Fruit fly (Drosophila melanogaster) whole organism, embryonic: ENCODE measurements around the gene Dup99B.

ENCODE experiments used
- CG12391 ChIP-seq: fragments of 200-800 bp; sonication (Bioruptor generic); optimal IDR thresholded peaks from 3 replicates; lab custom pipeline; 2018; ENCODE audit warnings: missing biosample characterization, mild to moderate bottlenecking, missing genetic modification characterization, moderate library complexity
- CG14667 ChIP-seq: fragments of 200-800 bp; sonication (Bioruptor generic); IDR thresholded peaks from 2 replicates; pipeline ENCODE4 v1.3.6; 2022; ENCODE audit warnings: missing biosample characterization, missing genetic modification characterization
- cas ChIP-seq: fragments of 200-800 bp; sonication (Bioruptor generic); IDR thresholded peaks from 2 replicates; pipeline ENCODE4 v1.3.6; 2022; ENCODE audit warnings: missing biosample characterization, missing genetic modification characterization
- ewg ChIP-seq: fragments of 200-800 bp; sonication (Bioruptor generic); optimal IDR thresholded peaks from 3 replicates; lab custom pipeline; 2017; ENCODE audit warnings: mild to moderate bottlenecking, missing biosample characterization, missing genetic modification reagents, missing genetic modification characterization
- fru ChIP-seq: fragments of >200 bp; optimal IDR thresholded peaks from 2 replicates; lab custom pipeline; 2017
- hbn ChIP-seq: fragments of 200-800 bp; sonication (Bioruptor generic); IDR thresholded peaks from 2 replicates; pipeline ENCODE4 v1.3.6; 2022; ENCODE audit warnings: missing biosample characterization, missing genetic modification characterization; ENCODE audit not compliant: partially characterized antibody
- scrt ChIP-seq: fragments of 200-800 bp; sonication (Bioruptor generic); optimal IDR thresholded peaks from 2 replicates; lab custom pipeline; 2018; ENCODE audit warnings: missing biosample characterization, mild to moderate bottlenecking, missing genetic modification characterization, moderate library complexity

- TF ChIP-seq CG12391 (tag; lab: Kevin White, UChicago) = peak; percentile 39
- no peak for TF ChIP-seq ewg (GFP tag; lab: Kevin White, UChicago)
- no peak for TF ChIP-seq scrt
- no peak for TF ChIP-seq fru (lab: Kevin White, UChicago)
- TF ChIP-seq hbn = no peak
- 0 out of 2 replicates have a peak, but pooled peaks have one; percentile 39 for TF ChIP-seq CG14667 (GFP tag; lab: Robert Waterston, UW)
- TF ChIP-seq cas (GFP tag; lab: Robert Waterston, UW) = no peak
These were observed 2.3 kb upstream of the Dup99B start for dm6 chr3R:29717519-29717918.
